Worm (Caenorhabditis elegans) whole organism, mixed stage, embryonic: Measurements from ENCODE around the gene rpl-38.

ENCODE experiments used
- M03D4.4 ChIP-seq: sonication (generic microtip); optimal IDR thresholded peaks from 2 replicates; lab custom pipeline; 2017; ENCODE audit warnings: mild to moderate bottlenecking, missing genetic modification characterization, missing compliant biosample characterization
- blmp-1 ChIP-seq: fragments of 150-350 bp; optimal IDR thresholded peaks from 2 replicates; lab custom pipeline; 2014; ENCODE audit warnings: missing biosample characterization, missing genetic modification characterization
- ceh-39 ChIP-seq: fragments of 150-350 bp; optimal IDR thresholded peaks from 2 replicates; lab custom pipeline; 2014; ENCODE audit warnings: missing biosample characterization, missing genetic modification characterization
- ceh-43 ChIP-seq: fragments of 200-800 bp; sonication (Bioruptor generic); optimal IDR thresholded peaks from 2 replicates; lab custom pipeline; 2018; ENCODE audit warnings: mild to moderate bottlenecking, missing genetic modification characterization, moderate library complexity, missing compliant biosample characterization
- ceh-83 ChIP-seq: fragments of 200-800 bp; sonication (Bioruptor generic); optimal IDR thresholded peaks from 2 replicates; lab custom pipeline; 2018; ENCODE audit warnings: mild to moderate bottlenecking, missing genetic modification characterization, missing compliant biosample characterization
- cnd-1 ChIP-seq: fragments of 200-800 bp; sonication (Bioruptor generic); optimal IDR thresholded peaks from 2 replicates; lab custom pipeline; 2018; ENCODE audit warnings: mild to moderate bottlenecking, missing genetic modification characterization, missing compliant biosample characterization
- drap-1 ChIP-seq: fragments of 200-800 bp; sonication (Bioruptor generic); optimal IDR thresholded peaks from 3 replicates; lab custom pipeline; 2018; ENCODE audit warnings: mild to moderate bottlenecking, missing genetic modification characterization, missing compliant biosample characterization
- elt-1 ChIP-seq: sonication (generic microtip); optimal IDR thresholded peaks from 2 replicates; lab custom pipeline; 2017; ENCODE audit warnings: missing genetic modification characterization, mild to moderate bottlenecking, missing compliant biosample characterization, antibody characterized with exemption, moderate library complexity, borderline replicate concordance; ENCODE audit not compliant: insufficient read depth
- elt-3 ChIP-seq: fragments of 150-350 bp; optimal IDR thresholded peaks from 2 replicates; lab custom pipeline; 2014; ENCODE audit warnings: missing biosample characterization, missing genetic modification characterization
- flh-1 ChIP-seq: fragments of 200-800 bp; sonication (Bioruptor generic); optimal IDR thresholded peaks from 2 replicates; lab custom pipeline; 2018; ENCODE audit warnings: mild to moderate bottlenecking, missing genetic modification characterization, moderate library complexity, missing compliant biosample characterization
- ham-2 ChIP-seq: fragments of 200-800 bp; sonication (Bioruptor generic); optimal IDR thresholded peaks from 2 replicates; lab custom pipeline; 2018; ENCODE audit warnings: mild to moderate bottlenecking, missing genetic modification characterization, missing compliant biosample characterization
- hlh-1 ChIP-seq: fragments of 150-350 bp; optimal IDR thresholded peaks from 2 replicates; lab custom pipeline; 2014; ENCODE audit warnings: missing biosample characterization, missing genetic modification reagents, missing genetic modification characterization
- lin-13 ChIP-seq: fragments of 150-350 bp; optimal IDR thresholded peaks from 2 replicates; lab custom pipeline; 2014; ENCODE audit warnings: missing biosample characterization, missing genetic modification characterization
- lin-32 ChIP-seq: fragments of 200-800 bp; sonication (Bioruptor generic); optimal IDR thresholded peaks from 2 replicates; lab custom pipeline; 2018; ENCODE audit warnings: mild to moderate bottlenecking, missing genetic modification characterization, missing compliant biosample characterization
- mab-5 ChIP-seq: fragments of 150-350 bp; optimal IDR thresholded peaks from 2 replicates; lab custom pipeline; 2014; ENCODE audit warnings: missing biosample characterization, missing genetic modification characterization
- mep-1 ChIP-seq: fragments of 150-350 bp; optimal IDR thresholded peaks from 2 replicates; lab custom pipeline; 2017; ENCODE audit warnings: missing biosample characterization, missing genetic modification reagents, missing genetic modification characterization, inconsistent platforms
- mls-2 ChIP-seq: sonication (generic microtip); optimal IDR thresholded peaks from 2 replicates; lab custom pipeline; 2016; ENCODE audit warnings: mild to moderate bottlenecking, missing genetic modification characterization, moderate library complexity, missing compliant biosample characterization
- nhr-12 ChIP-seq: fragments of 150-350 bp; optimal IDR thresholded peaks from 2 replicates; lab custom pipeline; 2014; ENCODE audit warnings: missing biosample characterization, missing genetic modification characterization
- nhr-2 ChIP-seq: fragments of 150-350 bp; optimal IDR thresholded peaks from 2 replicates; lab custom pipeline; 2014; ENCODE audit warnings: missing biosample characterization, missing genetic modification characterization
- nhr-237 ChIP-seq: fragments of 150-350 bp; optimal IDR thresholded peaks from 2 replicates; lab custom pipeline; 2014; ENCODE audit warnings: missing biosample characterization, missing genetic modification characterization
- nhr-28 ChIP-seq: fragments of 150-350 bp; optimal IDR thresholded peaks from 2 replicates; lab custom pipeline; 2014; ENCODE audit warnings: missing biosample characterization, missing genetic modification characterization
- nhr-76 ChIP-seq: sonication (generic microtip); optimal IDR thresholded peaks from 2 replicates; lab custom pipeline; 2017; ENCODE audit warnings: missing biosample characterization, missing genetic modification characterization
- pha-4 ChIP-seq: fragments of 150-350 bp; optimal IDR thresholded peaks from 2 replicates; lab custom pipeline; 2018; ENCODE audit warnings: missing biosample characterization, missing genetic modification reagents, missing genetic modification characterization
- snpc-4 ChIP-seq: fragments of 150-350 bp; optimal IDR thresholded peaks from 2 replicates; lab custom pipeline; 2014; ENCODE audit warnings: missing biosample characterization, missing genetic modification characterization
- sptf-1 ChIP-seq: sonication (generic microtip); optimal IDR thresholded peaks from 2 replicates; lab custom pipeline; 2017; ENCODE audit warnings: mild to moderate bottlenecking, missing genetic modification characterization, moderate library complexity, missing compliant biosample characterization
- tbx-8 ChIP-seq: fragments of 200-800 bp; sonication (Bioruptor generic); optimal IDR thresholded peaks from 2 replicates; lab custom pipeline; 2018; ENCODE audit warnings: mild to moderate bottlenecking, missing genetic modification characterization, moderate library complexity, missing compliant biosample characterization
- unc-120 ChIP-seq: sonication (generic microtip); optimal IDR thresholded peaks from 2 replicates; lab custom pipeline; 2017; ENCODE audit warnings: missing genetic modification characterization, missing compliant biosample characterization; ENCODE audit not compliant: poor library complexity, severe bottlenecking
- unc-62 ChIP-seq: fragments of 150-350 bp; optimal IDR thresholded peaks from 2 replicates; lab custom pipeline; 2014; ENCODE audit warnings: missing biosample characterization, missing genetic modification reagents, missing genetic modification characterization
- zip-8 ChIP-seq: fragments of 150-350 bp; optimal IDR thresholded peaks from 2 replicates; lab custom pipeline; 2014; ENCODE audit warnings: missing biosample characterization, missing genetic modification characterization
- ztf-11 ChIP-seq: fragments of 150-350 bp; optimal IDR thresholded peaks from 2 replicates; lab custom pipeline; 2014; ENCODE audit warnings: missing biosample characterization, missing genetic modification characterization

Gene rpl-38

ce11 chrV:15480505-15481075, 31.4 kb upstream of the rpl-38 start:
- TF ChIP-seq sptf-1 (no peak), ham-2 (GFP tag; lab: Kevin White, UChicago) (no peak), M03D4.4 (no peak)

- TF ChIP-seq elt-1 (peak; percentile 61), flh-1 (GFP tag; lab: Kevin White, UChicago) (no peak)
Measured at ce11 chrV:15481374-15481773, 30.6 kb upstream of the rpl-38 start, which contains the start of gene nhr-150. nhr-150 (minus strand) TSS chrV:15481465.

ce11 chrV:15483563-15483962, 28.4 kb upstream of the rpl-38 start:
- TF ChIP-seq cnd-1 (tag; lab: Kevin White, UChicago), result no peak
- no peak for TF ChIP-seq lin-13 (tag; lab: Kevin White, UChicago)
- TF ChIP-seq blmp-1 (tag; lab: Kevin White, UChicago), result no peak
- no peak for TF ChIP-seq elt-3 (tag; lab: Kevin White, UChicago)
- TF ChIP-seq mab-5 (tag; lab: Kevin White, UChicago), result no peak
- TF ChIP-seq zip-8 (tag; lab: Kevin White, UChicago), result no peak
- TF ChIP-seq nhr-2, result no peak
- no peak for TF ChIP-seq ham-2 (GFP tag; lab: Kevin White, UChicago)
- TF ChIP-seq drap-1 (GFP tag; lab: Kevin White, UChicago), result no peak
- TF ChIP-seq nhr-76, result no peak
- TF ChIP-seq snpc-4 (tag; lab: Kevin White, UChicago), result no peak
- TF ChIP-seq, all 35 proteins: peak for 0

DNA sequence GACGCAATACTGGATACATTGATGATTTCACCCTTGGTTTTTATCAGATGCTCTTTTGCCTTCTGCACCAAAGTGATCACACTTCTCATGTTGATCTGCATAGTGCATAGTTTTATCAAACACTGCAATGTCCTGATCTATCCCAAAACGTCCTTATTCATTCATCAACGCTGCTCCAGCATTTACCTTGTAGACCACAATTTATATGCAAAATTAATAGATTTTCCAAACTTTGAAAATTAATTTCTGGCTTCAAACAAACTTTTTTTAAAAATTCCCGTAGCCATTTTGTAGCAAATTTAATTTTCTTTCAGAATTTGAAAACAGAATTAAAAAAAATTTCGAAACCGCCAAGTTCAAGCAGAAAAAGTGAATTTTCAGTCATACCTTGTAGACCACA, 27.4 kb upstream of the rpl-38 start, which contains the start of gene C06B8.3:
TSS of gene C06B8.3 (minus strand) at position 101 of the 400 bp plus-strand sequence.
- TF ChIP-seq blmp-1 (tag; lab: Kevin White, UChicago), result no peak
- no peak for TF ChIP-seq ceh-83 (GFP tag; lab: Kevin White, UChicago)
- TF ChIP-seq unc-120, result no peak
- no peak for TF ChIP-seq elt-3 (tag; lab: Kevin White, UChicago)
- no peak for TF ChIP-seq nhr-237 (tag; lab: Kevin White, UChicago)
- TF ChIP-seq pha-4, result no peak
- TF ChIP-seq sptf-1, result no peak
- no peak for TF ChIP-seq elt-1
- no peak for TF ChIP-seq ztf-11 (tag; lab: Kevin White, UChicago)
- no peak for TF ChIP-seq zip-8 (tag; lab: Kevin White, UChicago)
- TF ChIP-seq nhr-12 (tag; lab: Kevin White, UChicago), result no peak
- TF ChIP-seq nhr-76, result no peak
- no peak for TF ChIP-seq nhr-28 (tag; lab: Kevin White, UChicago)
- TF ChIP-seq mab-5 (tag; lab: Kevin White, UChicago), result no peak
- TF ChIP-seq, all 35 proteins: peak for 0

DNA sequence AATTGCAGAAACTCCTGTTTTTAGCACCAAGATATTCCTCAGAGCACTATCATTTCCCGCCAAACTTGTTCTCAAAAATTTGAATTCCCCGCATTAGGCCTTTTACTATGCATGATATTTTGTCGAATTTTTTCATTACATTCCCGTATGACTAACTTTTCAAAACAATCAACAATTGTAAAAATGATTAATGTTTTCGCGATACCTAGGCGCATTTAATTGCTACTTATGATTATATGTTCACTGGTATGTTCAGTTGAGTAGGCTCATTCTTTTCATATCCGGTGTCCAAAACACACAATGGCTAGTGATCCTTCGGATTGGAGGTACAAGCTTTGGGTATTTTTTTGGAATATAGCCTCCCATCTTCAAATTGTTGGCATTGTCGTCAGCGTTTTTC, 24.2 kb upstream of the rpl-38 start, which contains the start of gene srw-21:
TSS of gene srw-21 (plus strand) at position 301 of the 400 bp plus-strand sequence.
- TF ChIP-seq pha-4 (no peak), nhr-76 (no peak), mls-2 (tag; lab: Kevin White, UChicago) (no peak), nhr-28 (tag; lab: Kevin White, UChicago) (no peak), ceh-39 (tag; lab: Kevin White, UChicago) (no peak), lin-13 (tag; lab: Kevin White, UChicago) (no peak), ceh-43 (no peak), ham-2 (GFP tag; lab: Kevin White, UChicago) (no peak), M03D4.4 (no peak), mep-1 (tag; lab: Kevin White, UChicago) (no peak), drap-1 (GFP tag; lab: Kevin White, UChicago) (no peak), elt-1 (no peak), unc-62 (GFP tag; lab: Kevin White, UChicago) (no peak), snpc-4 (tag; lab: Kevin White, UChicago) (no peak), elt-3 (tag; lab: Kevin White, UChicago) (no peak), unc-120 (no peak)

ce11 chrV:15492518-15492917, 19.4 kb upstream of the rpl-38 start, which contains the start of gene str-264:
str-264 (minus strand) TSS chrV:15492618.
- no peak for TF ChIP-seq ceh-43
- no peak for TF ChIP-seq lin-32
- TF ChIP-seq tbx-8 (GFP tag; lab: Kevin White, UChicago), result no peak
- no peak for TF ChIP-seq ztf-11 (tag; lab: Kevin White, UChicago)
- TF ChIP-seq M03D4.4, result no peak
- TF ChIP-seq elt-1, result no peak
- no peak for TF ChIP-seq hlh-1 (tag; lab: Kevin White, UChicago)
- TF ChIP-seq ham-2 (GFP tag; lab: Kevin White, UChicago), result no peak
- TF ChIP-seq nhr-76, result no peak
- no peak for TF ChIP-seq nhr-237 (tag; lab: Kevin White, UChicago)
- no peak for TF ChIP-seq unc-62 (GFP tag; lab: Kevin White, UChicago)
